Fruit fly (Drosophila melanogaster) S2 (cell line): ENCODE data around the gene Rab8.

Experiments used
- CG8478 ChIP-seq: fragments of >200 bp; optimal IDR thresholded peaks from 2 replicates; lab custom pipeline; 2018
- CTCF ChIP-seq, 2 experiments: fragments of >200 bp; optimal IDR thresholded peaks; 2 replicates each; lab custom pipeline; 2018

DNA sequence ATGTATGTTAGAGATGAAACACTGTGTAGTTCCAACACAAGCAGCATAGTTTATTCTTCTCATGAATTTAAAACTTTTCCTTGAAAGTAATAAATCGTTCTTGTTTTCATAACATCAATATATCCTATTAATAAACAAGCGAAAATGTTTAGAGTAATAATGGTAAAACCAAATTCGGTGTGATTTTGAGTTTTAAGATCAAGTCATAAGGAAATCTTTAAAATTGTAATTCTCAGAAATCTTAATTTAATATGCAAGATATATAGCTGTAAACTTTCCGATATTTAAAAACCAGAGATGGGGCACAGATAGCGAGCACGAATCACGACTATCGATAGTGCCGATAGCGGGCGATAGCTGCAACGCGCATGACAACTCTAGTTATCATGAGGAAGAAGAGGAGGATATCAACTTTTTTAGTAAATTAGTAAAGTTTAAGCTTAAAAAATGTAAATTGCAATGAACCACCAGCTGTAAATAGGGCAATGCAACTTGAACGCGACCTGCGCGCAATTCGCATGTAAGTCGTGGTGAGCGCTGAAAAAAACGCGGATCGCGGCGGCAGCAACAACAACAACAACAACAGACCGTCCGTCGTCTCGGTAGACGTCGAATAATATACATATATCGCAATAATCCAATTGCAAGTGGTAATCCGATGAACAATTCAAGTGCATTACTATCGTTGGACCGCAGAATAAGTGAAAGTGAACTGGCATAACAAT, 52.9 kb downstream of the Rab8 start, which contains the start of the genes Fibp and Deaf1:
- TF ChIP-seq CTCF (optimal IDR thresholded peaks at IDR 0.05; lab: Kevin White, UChicago), result peak in 1 of 2 experiments; percentile 9
- TF ChIP-seq CG8478 (lab: Kevin White, UChicago), result no peak
